Worm (Caenorhabditis elegans) whole organism, L4 larva: ENCODE measurements around the gene ptr-6.

Source experiments
- F44E2.7 ChIP-seq: fragments of 200-800 bp; sonication (Bioruptor generic); IDR thresholded peaks from 2 replicates; pipeline ENCODE4 v2.1.2; 2022; ENCODE audit warnings: missing genetic modification characterization, missing compliant biosample characterization
- Y105C5A.15 ChIP-seq: fragments of 200-800 bp; sonication (Bioruptor generic); IDR thresholded peaks from 2 replicates; pipeline ENCODE4 v1.3.6; 2022; ENCODE audit warnings: missing genetic modification characterization, missing compliant biosample characterization
- ama-1 ChIP-seq: fragments of 150-350 bp; optimal IDR thresholded peaks from 2 replicates; lab custom pipeline; 2014; ENCODE audit warnings: inconsistent platforms, mixed read lengths
- dmd-9 ChIP-seq: fragments of 200-800 bp; sonication (Bioruptor generic); IDR thresholded peaks from 2 replicates; pipeline ENCODE4 v1.3.6; 2022; ENCODE audit warnings: missing genetic modification reagents, missing genetic modification characterization, missing compliant biosample characterization
- dpl-1 ChIP-seq: fragments of 150-350 bp; optimal IDR thresholded peaks from 2 replicates; lab custom pipeline; 2014; ENCODE audit warnings: missing biosample characterization, missing genetic modification reagents, missing genetic modification characterization
- fkh-10 ChIP-seq: fragments of 150-350 bp; optimal IDR thresholded peaks from 2 replicates; lab custom pipeline; 2014; ENCODE audit warnings: missing biosample characterization, missing genetic modification reagents, missing genetic modification characterization
- jun-1 ChIP-seq: fragments of 150-350 bp; optimal IDR thresholded peaks from 2 replicates; lab custom pipeline; 2014; ENCODE audit warnings: missing biosample characterization, missing genetic modification reagents, missing genetic modification characterization
- lin-38 ChIP-seq: fragments of 200-800 bp; sonication (Bioruptor generic); IDR thresholded peaks from 2 replicates; pipeline ENCODE4 v1.3.6; 2022; ENCODE audit warnings: missing genetic modification reagents, missing genetic modification characterization, missing compliant biosample characterization
- madf-9 ChIP-seq: fragments of 200-800 bp; sonication (Bioruptor generic); conservative IDR thresholded peaks from 2 replicates; pipeline ENCODE4 v1.3.6; 2022; ENCODE audit warnings: missing genetic modification reagents, missing genetic modification characterization, missing compliant biosample characterization
- mxl-2 ChIP-seq: fragments of 200-800 bp; sonication (Bioruptor generic); conservative IDR thresholded peaks from 2 replicates; pipeline ENCODE4 v1.3.6; 2022; ENCODE audit warnings: missing genetic modification reagents, missing genetic modification characterization, missing compliant biosample characterization
- nhr-28 ChIP-seq: fragments of 150-350 bp; optimal IDR thresholded peaks from 2 replicates; lab custom pipeline; 2014; ENCODE audit warnings: missing biosample characterization, missing genetic modification characterization
- nhr-77 ChIP-seq: fragments of 150-350 bp; optimal IDR thresholded peaks from 2 replicates; lab custom pipeline; 2014; ENCODE audit warnings: missing biosample characterization, missing genetic modification characterization
- pha-4 ChIP-seq, 2 experiments: fragments of 150-350 bp in 1 of 2; fragments of 200-800 bp in 1 of 2; sonication (Bioruptor generic) in 1 of 2; IDR thresholded peaks in 1 of 2; optimal IDR thresholded peaks in 1 of 2; 2 replicates each; pipeline versions ENCODE4 v1.3.6 to Lab custom; 2014 to 2022; ENCODE audit warnings: missing genetic modification characterization in 2 of 2, missing genetic modification reagents in 2 of 2, missing biosample characterization in 1 of 2, missing compliant biosample characterization in 1 of 2
- rbr-2 ChIP-seq: sonication (generic microtip); optimal IDR thresholded peaks from 2 replicates; lab custom pipeline; 2016; ENCODE audit warnings: missing genotype, missing genetic modification characterization, missing compliant biosample characterization
- saeg-2 ChIP-seq: fragments of 200-800 bp; sonication (Bioruptor generic); IDR thresholded peaks from 2 replicates; pipeline ENCODE4 v1.3.6; 2022; ENCODE audit warnings: missing genetic modification reagents, missing genetic modification characterization, missing compliant biosample characterization
- unc-39 ChIP-seq: sonication (generic microtip); optimal IDR thresholded peaks from 2 replicates; lab custom pipeline; 2017; ENCODE audit warnings: missing biosample characterization, missing genetic modification characterization
- zfp-2 ChIP-seq: sonication (generic microtip); optimal IDR thresholded peaks from 2 replicates; lab custom pipeline; 2016; ENCODE audit warnings: mild to moderate bottlenecking, missing genetic modification characterization, missing compliant biosample characterization
- zfp-3 ChIP-seq: fragments of 200-800 bp; sonication (Bioruptor generic); conservative IDR thresholded peaks from 2 replicates; pipeline ENCODE4 v1.3.6; 2022; ENCODE audit warnings: missing genetic modification reagents, missing genetic modification characterization, missing compliant biosample characterization
- zip-11 ChIP-seq: fragments of 200-800 bp; sonication (Bioruptor generic); IDR thresholded peaks from 2 replicates; pipeline ENCODE4 v1.3.6; 2022; ENCODE audit warnings: missing genetic modification characterization, missing compliant biosample characterization

ptr-6 gene

DNA sequence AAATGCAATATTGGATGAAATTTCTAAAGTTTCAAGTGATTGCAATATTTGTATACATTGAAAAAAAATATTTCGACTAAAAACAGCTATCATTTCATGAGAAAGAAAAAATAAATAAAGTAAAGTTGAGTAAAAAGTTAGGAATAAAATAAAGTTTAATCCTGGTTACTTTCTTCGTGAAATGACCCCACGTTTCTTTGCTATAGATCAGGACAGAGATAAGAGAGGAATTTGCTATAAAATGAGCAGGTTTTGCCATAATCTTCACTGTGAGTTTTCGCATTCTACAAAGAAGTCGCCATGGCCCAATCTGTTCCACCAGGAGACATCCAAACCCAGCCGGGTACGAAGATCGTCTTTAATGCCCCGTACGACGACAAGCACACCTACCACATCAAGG is 52.6 kb downstream of the ptr-6 start, which contains the start of gene msp-49:
Gene msp-49 (plus strand): TSS at position 301 of the 400 bp plus-strand sequence.
- TF ChIP-seq zfp-3 (GFP tag; lab: Robert Waterston, UW) (no peak), F44E2.7 (no peak), mxl-2 (GFP tag; lab: Robert Waterston, UW) (no peak), dpl-1 (GFP tag; lab: Kevin White, UChicago) (no peak), rbr-2 (tag; lab: Kevin White, UChicago) (no peak), dmd-9 (GFP tag; lab: Robert Waterston, UW) (no peak), jun-1 (tag; lab: Kevin White, UChicago) (no peak), unc-39 (tag; lab: Kevin White, UChicago) (no peak), zip-11 (GFP tag; lab: Robert Waterston, UW) (no peak), saeg-2 (GFP tag; lab: Robert Waterston, UW) (no peak), Y105C5A.15 (GFP tag; lab: Robert Waterston, UW) (no peak), pha-4 (GFP tag; IDR thresholded peaks at IDR 0.05; lab: Robert Waterston, UW) (no peak), pha-4 (tag; optimal IDR thresholded peaks at IDR 0.05; lab: Kevin White, UChicago) (no peak), ama-1 (lab: Kevin White, UChicago) (no peak), zfp-2 (tag; lab: Kevin White, UChicago) (no peak), fkh-10 (GFP tag; lab: Kevin White, UChicago) (no peak), lin-38 (no peak), nhr-77 (tag; lab: Kevin White, UChicago) (no peak), nhr-28 (tag; lab: Kevin White, UChicago) (no peak), madf-9 (GFP tag; lab: Robert Waterston, UW) (no peak)
